Fruit fly (Drosophila melanogaster) whole organism, prepupa: Measurements from ENCODE around the gene CG15353.

ENCODE experiments used
- CG10631 ChIP-seq: fragments of 200-800 bp; sonication (Bioruptor generic); optimal IDR thresholded peaks from 2 replicates; lab custom pipeline; 2016; ENCODE audit warnings: missing biosample characterization, missing genetic modification characterization
- CG11294 ChIP-seq: fragments of 200-800 bp; sonication (Bioruptor generic); IDR thresholded peaks from 2 replicates; pipeline ENCODE4 v1.3.6; 2022; ENCODE audit warnings: missing biosample characterization, missing genetic modification characterization
- CG1621 ChIP-seq: fragments of 200-800 bp; sonication (Bioruptor generic); optimal IDR thresholded peaks from 3 replicates; lab custom pipeline; 2018; ENCODE audit warnings: missing biosample characterization, mild to moderate bottlenecking, missing genetic modification characterization
- CG16779 ChIP-seq: fragments of 200-800 bp; sonication (Bioruptor generic); optimal IDR thresholded peaks from 3 replicates; lab custom pipeline; 2017; ENCODE audit warnings: missing biosample characterization, mild to moderate bottlenecking, missing genetic modification characterization
- CG8319 ChIP-seq: fragments of 200-800 bp; sonication (Bioruptor generic); optimal IDR thresholded peaks from 3 replicates; lab custom pipeline; 2016; ENCODE audit warnings: missing biosample characterization, missing genetic modification characterization
- Gug ChIP-seq: fragments of 200-800 bp; sonication (Bioruptor generic); IDR thresholded peaks from 2 replicates; pipeline ENCODE4 v1.3.6; 2022; ENCODE audit warnings: missing biosample characterization, missing genetic modification characterization
- OdsH ChIP-seq: fragments of 200-800 bp; sonication (Bioruptor generic); optimal IDR thresholded peaks from 3 replicates; lab custom pipeline; 2016; ENCODE audit warnings: missing biosample characterization, missing genetic modification characterization
- achi ChIP-seq: fragments of 200-800 bp; sonication (Bioruptor generic); optimal IDR thresholded peaks from 3 replicates; lab custom pipeline; 2016; ENCODE audit warnings: missing biosample characterization, missing genetic modification characterization
- esn ChIP-seq: fragments of 200-800 bp; sonication (Bioruptor generic); optimal IDR thresholded peaks from 2 replicates; lab custom pipeline; 2016; ENCODE audit warnings: missing biosample characterization, mild to moderate bottlenecking, missing genetic modification characterization, moderate library complexity
- lz ChIP-seq: fragments of 200-800 bp; sonication (Bioruptor generic); optimal IDR thresholded peaks from 3 replicates; lab custom pipeline; 2016; ENCODE audit warnings: missing biosample characterization, missing genetic modification characterization
- spab ChIP-seq: fragments of 200-800 bp; sonication (Bioruptor generic); optimal IDR thresholded peaks from 2 replicates; lab custom pipeline; 2017; ENCODE audit warnings: missing biosample characterization, mild to moderate bottlenecking, missing genetic modification characterization, missing genetic modification reagents
- topi ChIP-seq: fragments of 200-800 bp; sonication (Bioruptor generic); optimal IDR thresholded peaks from 3 replicates; lab custom pipeline; 2016; ENCODE audit warnings: missing biosample characterization, missing genetic modification characterization

- TF ChIP-seq CG8319 (GFP tag; lab: Kevin White, UChicago): no peak
- TF ChIP-seq topi (GFP tag; lab: Kevin White, UChicago): no peak
- no peak for TF ChIP-seq CG11294
- TF ChIP-seq spab: no peak
- no peak for TF ChIP-seq esn
- TF ChIP-seq CG16779: no peak
- TF ChIP-seq achi (GFP tag; lab: Kevin White, UChicago): no peak
- TF ChIP-seq CG10631: no peak
- no peak for TF ChIP-seq Gug
- TF ChIP-seq lz: no peak
- no peak for TF ChIP-seq CG1621
- no peak for TF ChIP-seq OdsH
Measured at dm6 chr2L:2010335-2011061, 3.5 kb upstream of the CG15353 start.
